Fruit fly (Drosophila melanogaster) whole organism: ENCODE results near the gene CG42816.

Source experiments
- CG8478 ChIP-seq: fragments of >200 bp; optimal IDR thresholded peaks from 2 replicates; lab custom pipeline; 2018; ENCODE audit warnings: inconsistent platforms
- EcR ChIP-seq, 2 experiments: fragments of >200 bp; optimal IDR thresholded peaks; 2 replicates each; lab custom pipeline; 2017; ENCODE audit warnings: missing biosample characterization in 2 of 2, missing genetic modification characterization in 2 of 2, missing genetic modification reagents in 2 of 2

DNA sequence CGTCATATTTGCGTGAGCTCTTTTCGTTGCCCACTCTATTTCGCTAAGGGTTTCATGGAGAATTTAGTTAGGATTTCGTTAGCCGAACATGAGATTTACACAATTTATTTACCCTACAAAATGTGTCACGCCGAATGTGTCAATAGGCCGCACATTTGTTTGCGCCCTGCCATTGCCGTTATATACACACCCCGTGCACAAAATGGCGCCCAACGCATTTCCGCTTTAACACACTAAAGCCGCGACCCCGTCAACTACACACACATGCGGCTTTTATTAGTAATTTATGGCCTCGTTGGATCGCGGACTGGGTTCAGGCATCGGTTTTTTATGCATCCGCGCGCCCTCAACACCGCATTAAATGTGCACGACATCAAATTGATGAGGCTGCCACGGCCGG lies 46.9 kb downstream of the CG42816 start, which contains the start of gene Adgf-B:
- TF ChIP-seq CG8478 (no peak), EcR (GFP tag; optimal IDR thresholded peaks at IDR 0.05; lab: Kevin White, UChicago) (no peak)
